Fruit fly (Drosophila melanogaster) whole organism, embryonic: ENCODE results near the gene Gnmt.

Source experiments
- Asciz ChIP-seq: fragments of 200-800 bp; sonication (Bioruptor generic); optimal IDR thresholded peaks from 2 replicates; lab custom pipeline; 2017; ENCODE audit warnings: missing biosample characterization, mild to moderate bottlenecking, missing genetic modification characterization, missing genetic modification reagents
- CG11085 ChIP-seq: fragments of 200-800 bp; sonication (Bioruptor generic); IDR thresholded peaks from 2 replicates; pipeline ENCODE4 v1.3.6; 2022; ENCODE audit warnings: missing biosample characterization, missing genetic modification characterization
- CG12071 ChIP-seq: fragments of 200-800 bp; sonication (Bioruptor generic); optimal IDR thresholded peaks from 3 replicates; lab custom pipeline; 2018; ENCODE audit warnings: missing biosample characterization, mild to moderate bottlenecking, missing genetic modification characterization
- CG12769 ChIP-seq: fragments of 200-800 bp; sonication (Bioruptor generic); optimal IDR thresholded peaks from 2 replicates; lab custom pipeline; 2019; ENCODE audit warnings: missing biosample characterization, mild to moderate bottlenecking, missing genetic modification characterization, moderate library complexity
- CG1529 ChIP-seq: fragments of 200-800 bp; sonication (Bioruptor generic); optimal IDR thresholded peaks from 3 replicates; lab custom pipeline; 2018; ENCODE audit warnings: missing biosample characterization, missing genetic modification characterization
- CG15696 ChIP-seq: fragments of 200-800 bp; sonication (Bioruptor generic); optimal IDR thresholded peaks from 2 replicates; lab custom pipeline; 2019; ENCODE audit warnings: missing biosample characterization, mild to moderate bottlenecking, missing genetic modification characterization, moderate library complexity
- CG16779 ChIP-seq: fragments of 200-800 bp; sonication (Bioruptor generic); IDR thresholded peaks from 2 replicates; pipeline ENCODE4 v1.3.6; 2022; ENCODE audit warnings: missing biosample characterization, missing genetic modification characterization
- CG16815 ChIP-seq: fragments of 200-800 bp; sonication (Bioruptor generic); optimal IDR thresholded peaks from 3 replicates; lab custom pipeline; 2017; ENCODE audit warnings: missing biosample characterization, mild to moderate bottlenecking, missing genetic modification characterization
- CG17328 ChIP-seq: fragments of 200-800 bp; sonication (Bioruptor generic); IDR thresholded peaks from 2 replicates; pipeline ENCODE4 v1.3.6; 2022; ENCODE audit warnings: missing biosample characterization, missing genetic modification characterization
- CG17802 ChIP-seq: fragments of 200-800 bp; sonication (Bioruptor generic); optimal IDR thresholded peaks from 2 replicates; lab custom pipeline; 2018; ENCODE audit warnings: missing biosample characterization, mild to moderate bottlenecking, missing genetic modification characterization, moderate library complexity
- CG2889 ChIP-seq: fragments of 200-800 bp; sonication (Bioruptor generic); IDR thresholded peaks from 3 replicates; pipeline ENCODE4 v1.3.6; 2022; ENCODE audit warnings: missing biosample characterization, missing genetic modification characterization
- CG31224 ChIP-seq: fragments of 200-800 bp; sonication (Bioruptor generic); IDR thresholded peaks from 2 replicates; pipeline ENCODE4 v1.3.6; 2022; ENCODE audit warnings: missing biosample characterization, missing genetic modification characterization
- CG33557 ChIP-seq: fragments of 200-800 bp; sonication (Bioruptor generic); optimal IDR thresholded peaks from 2 replicates; lab custom pipeline; 2019; ENCODE audit warnings: missing biosample characterization, mild to moderate bottlenecking, missing genetic modification characterization, moderate library complexity
- CG6813 ChIP-seq: fragments of 200-800 bp; sonication (Bioruptor generic); optimal IDR thresholded peaks from 2 replicates; lab custom pipeline; 2017; ENCODE audit warnings: missing biosample characterization, missing genetic modification characterization, mild to moderate bottlenecking, moderate library complexity, missing genetic modification reagents
- CG7271 ChIP-seq: fragments of 200-800 bp; sonication (Bioruptor generic); optimal IDR thresholded peaks from 2 replicates; lab custom pipeline; 2018; ENCODE audit warnings: missing biosample characterization, mild to moderate bottlenecking, missing genetic modification characterization, moderate library complexity
- CG8359 ChIP-seq: fragments of 200-800 bp; sonication (Bioruptor generic); optimal IDR thresholded peaks from 2 replicates; lab custom pipeline; 2017; ENCODE audit warnings: missing biosample characterization, mild to moderate bottlenecking, missing genetic modification characterization, borderline replicate concordance
- CG8944 ChIP-seq: fragments of 200-800 bp; sonication (Bioruptor generic); optimal IDR thresholded peaks from 3 replicates; lab custom pipeline; 2016; ENCODE audit warnings: missing biosample characterization, missing genetic modification characterization
- D ChIP-seq, 2 experiments: fragments of 200-800 bp in 1 of 2; fragments of >200 bp in 1 of 2; sonication (Bioruptor generic) in 1 of 2; optimal IDR thresholded peaks; 2 replicates in 1 of 2; 3 replicates in 1 of 2; lab custom pipeline; 2017; ENCODE audit warnings: mild to moderate bottlenecking in 1 of 2, missing biosample characterization in 1 of 2, missing genetic modification characterization in 1 of 2, missing genetic modification reagents in 1 of 2
- Eip74EF ChIP-seq, 2 experiments: fragments of 200-800 bp in 1 of 2; fragments of >200 bp in 1 of 2; sonication (Bioruptor generic) in 1 of 2; optimal IDR thresholded peaks; 2 replicates each; lab custom pipeline; 2017 to 2019; ENCODE audit warnings: missing biosample characterization in 2 of 2, missing genetic modification characterization in 2 of 2, mild to moderate bottlenecking in 1 of 2, moderate library complexity in 1 of 2
- GATAe ChIP-seq: fragments of 200-800 bp; sonication (Bioruptor generic); conservative IDR thresholded peaks from 2 replicates; pipeline ENCODE4 v1.3.6; 2022; ENCODE audit warnings: missing biosample characterization, missing genetic modification characterization
- HLH3B ChIP-seq: fragments of 200-800 bp; sonication (Bioruptor generic); IDR thresholded peaks from 2 replicates; pipeline ENCODE4 v1.3.6; 2022; ENCODE audit warnings: missing biosample characterization, missing genetic modification characterization
- HLHmδ ChIP-seq: fragments of 200-800 bp; sonication (Bioruptor generic); optimal IDR thresholded peaks from 2 replicates; lab custom pipeline; 2018; ENCODE audit warnings: missing biosample characterization, mild to moderate bottlenecking, missing genetic modification characterization, moderate library complexity
- HmgZ ChIP-seq: fragments of 200-800 bp; sonication (Bioruptor generic); optimal IDR thresholded peaks from 2 replicates; lab custom pipeline; 2018; ENCODE audit warnings: missing biosample characterization, mild to moderate bottlenecking, missing genetic modification characterization
- Hr78 ChIP-seq, 2 experiments: fragments of 200-800 bp in 1 of 2; fragments of >200 bp in 1 of 2; sonication (Bioruptor generic) in 1 of 2; optimal IDR thresholded peaks; 2 replicates each; lab custom pipeline; 2017 to 2019; ENCODE audit warnings: missing biosample characterization in 2 of 2, missing genetic modification characterization in 2 of 2, mild to moderate bottlenecking in 1 of 2, moderate library complexity in 1 of 2
- Kr ChIP-seq: fragments of 200-800 bp; sonication (Bioruptor generic); optimal IDR thresholded peaks from 2 replicates; lab custom pipeline; 2017; ENCODE audit warnings: missing biosample characterization, mild to moderate bottlenecking, missing genetic modification characterization
- MTF-1 ChIP-seq: fragments of 200-800 bp; sonication (Bioruptor generic); optimal IDR thresholded peaks from 2 replicates; lab custom pipeline; 2018; ENCODE audit warnings: missing biosample characterization, mild to moderate bottlenecking, missing genetic modification characterization, borderline replicate concordance
- Med ChIP-seq: fragments of 200-800 bp; sonication (Bioruptor generic); peaks from one replicate; lab custom pipeline; 2016; ENCODE audit warnings: missing biosample characterization, missing genetic modification characterization, mild to moderate bottlenecking, inconsistent platforms, moderate library complexity
- NfI ChIP-seq: fragments of 200-800 bp; sonication (Bioruptor generic); optimal IDR thresholded peaks from 3 replicates; lab custom pipeline; 2018; ENCODE audit warnings: missing biosample characterization, mild to moderate bottlenecking, missing genetic modification characterization, moderate library complexity
- Oli ChIP-seq: fragments of 200-800 bp; sonication (Bioruptor generic); optimal IDR thresholded peaks from 2 replicates; lab custom pipeline; 2018; ENCODE audit warnings: missing biosample characterization, mild to moderate bottlenecking, missing genetic modification characterization, moderate library complexity
- Side ChIP-seq: fragments of 200-800 bp; sonication (Bioruptor generic); optimal IDR thresholded peaks from 2 replicates; lab custom pipeline; 2016; ENCODE audit warnings: missing biosample characterization, missing genetic modification characterization
- Sin3A ChIP-seq: fragments of >200 bp; optimal IDR thresholded peaks from 2 replicates; lab custom pipeline; 2018
- Xrp1 ChIP-seq: fragments of 200-800 bp; sonication (Bioruptor generic); IDR thresholded peaks from 2 replicates; pipeline ENCODE4 v1.3.6; 2022; ENCODE audit warnings: missing biosample characterization, missing genetic modification characterization
- bbx ChIP-seq: fragments of 200-800 bp; sonication (Bioruptor generic); IDR thresholded peaks from 2 replicates; pipeline ENCODE4 v1.3.6; 2022; ENCODE audit warnings: missing biosample characterization, missing genetic modification characterization; ENCODE audit not compliant: partially characterized antibody
- dmrt11E ChIP-seq: fragments of 200-800 bp; sonication (Bioruptor generic); optimal IDR thresholded peaks from 3 replicates; lab custom pipeline; 2018; ENCODE audit warnings: missing biosample characterization, mild to moderate bottlenecking, missing genetic modification characterization, moderate library complexity
- exex ChIP-seq: fragments of 200-800 bp; sonication (Bioruptor generic); optimal IDR thresholded peaks from 4 replicates; lab custom pipeline; 2018; ENCODE audit warnings: missing biosample characterization, mild to moderate bottlenecking, missing genetic modification characterization, moderate library complexity
- fd64A ChIP-seq: fragments of 200-800 bp; sonication (Bioruptor generic); optimal IDR thresholded peaks from 3 replicates; lab custom pipeline; 2018; ENCODE audit warnings: missing biosample characterization, mild to moderate bottlenecking, missing genetic modification characterization
- ftz-f1 ChIP-seq: fragments of 200-800 bp; sonication (Bioruptor generic); optimal IDR thresholded peaks from 2 replicates; lab custom pipeline; 2016; ENCODE audit warnings: missing biosample characterization, missing genetic modification characterization
- gem ChIP-seq: fragments of 200-800 bp; sonication (Bioruptor generic); optimal IDR thresholded peaks from 2 replicates; lab custom pipeline; 2019; ENCODE audit warnings: missing biosample characterization, mild to moderate bottlenecking, missing genetic modification characterization, moderate library complexity
- hb ChIP-seq: fragments of 200-800 bp; sonication (Bioruptor generic); IDR thresholded peaks from 3 replicates; pipeline ENCODE4 v1.3.6; 2022; ENCODE audit warnings: missing biosample characterization, missing genetic modification characterization; ENCODE audit not compliant: partially characterized antibody
- hth ChIP-seq: fragments of >200 bp; optimal IDR thresholded peaks from 2 replicates; lab custom pipeline; 2017; ENCODE audit warnings: inconsistent platforms
- pan ChIP-seq, 4 experiments: fragments of >200 bp in 3 of 4; fragments of 200-800 bp in 1 of 4; sonication (Bioruptor generic) in 1 of 4; optimal IDR thresholded peaks in 3 of 4; IDR thresholded peaks in 1 of 4; 2 replicates each; pipeline versions ENCODE4 v1.3.6 to Lab custom; 2017 to 2022; ENCODE audit warnings: missing biosample characterization in 2 of 4, missing genetic modification characterization in 2 of 4, mixed read lengths in 1 of 4
- pho ChIP-seq: fragments of 200-800 bp; sonication (Bioruptor generic); optimal IDR thresholded peaks from 2 replicates; lab custom pipeline; 2016; ENCODE audit warnings: missing biosample characterization, missing genetic modification characterization
- seq ChIP-seq: fragments of 200-800 bp; sonication (Bioruptor generic); IDR thresholded peaks from 2 replicates; pipeline ENCODE4 v1.3.6; 2022; ENCODE audit warnings: missing biosample characterization, missing genetic modification characterization
- sob ChIP-seq: fragments of 200-800 bp; sonication (Bioruptor generic); IDR thresholded peaks from 2 replicates; pipeline ENCODE4 v1.3.6; 2022; ENCODE audit warnings: missing biosample characterization, missing genetic modification characterization
- tio ChIP-seq: fragments of 200-800 bp; sonication (Bioruptor generic); optimal IDR thresholded peaks from 2 replicates; lab custom pipeline; 2017; ENCODE audit warnings: missing biosample characterization, missing genetic modification characterization, inconsistent platforms
- tup ChIP-seq: fragments of 200-800 bp; sonication (Bioruptor generic); optimal IDR thresholded peaks from 2 replicates; lab custom pipeline; 2016; ENCODE audit warnings: missing biosample characterization, mild to moderate bottlenecking, missing genetic modification characterization, moderate library complexity
- vfl ChIP-seq: fragments of 200-800 bp; sonication (Bioruptor generic); optimal IDR thresholded peaks from 2 replicates; lab custom pipeline; 2016; ENCODE audit warnings: missing biosample characterization, missing genetic modification characterization
- wek ChIP-seq: fragments of 200-800 bp; sonication (Bioruptor generic); optimal IDR thresholded peaks from 3 replicates; lab custom pipeline; 2018; ENCODE audit warnings: missing biosample characterization, mild to moderate bottlenecking, missing genetic modification characterization, moderate library complexity

Gnmt gene

DNA sequence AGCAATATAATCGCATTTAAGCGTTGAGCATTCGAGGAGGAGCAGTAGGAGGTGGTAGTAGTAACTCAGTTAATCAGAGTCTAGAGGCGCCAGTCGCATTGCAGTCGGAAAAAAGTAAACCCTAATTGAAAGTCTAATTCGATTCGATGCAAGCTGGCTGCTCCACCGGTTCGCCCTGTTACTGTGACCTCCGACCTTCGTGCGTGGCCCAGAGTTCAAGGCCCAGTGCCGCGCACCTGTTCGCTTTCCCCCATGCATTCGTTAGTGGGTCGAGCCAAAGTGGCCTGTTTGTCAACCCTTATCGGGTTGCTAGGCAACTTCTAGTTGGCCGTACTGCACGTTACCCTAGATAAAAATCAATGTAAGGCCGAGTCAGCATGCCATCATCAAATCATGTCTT lies 26.0 kb downstream of the Gnmt start:
- TF ChIP-seq HLH3B (GFP tag; lab: Robert Waterston, UW) (no peak), CG16815 (GFP tag; lab: Kevin White, UChicago) (no peak), ftz-f1 (GFP tag; lab: Kevin White, UChicago) (peak; percentile 42), CG8944 (GFP tag; lab: Kevin White, UChicago) (no peak), vfl (no peak), gem (tag; lab: Kevin White, UChicago) (no peak), pho (GFP tag; lab: Kevin White, UChicago) (no peak), Side (GFP tag; lab: Kevin White, UChicago) (no peak), CG11085 (GFP tag; lab: Robert Waterston, UW) (no peak), Oli (tag; lab: Kevin White, UChicago) (no peak), Hr78 (GFP tag; optimal IDR thresholded peaks at IDR 0.05; lab: Kevin White, UChicago) (peak in 1 of 2 experiments; percentile 99), tio (GFP tag; lab: Kevin White, UChicago) (no peak), tup (GFP tag; lab: Kevin White, UChicago) (no peak), hb (GFP tag; lab: Robert Waterston, UW) (no peak), CG31224 (no peak), CG16779 (0 out of 2 replicates have a peak, but pooled peaks have one; percentile 32), hth (no peak), CG12769 (tag; lab: Kevin White, UChicago) (no peak)

dm6 chr3R:12701257-12701656 lies 26.8 kb downstream of the Gnmt start:
- TF ChIP-seq dmrt11E (peak; percentile 27), GATAe (GFP tag; lab: Robert Waterston, UW) (no peak), CG6813 (peak; percentile 35), seq (GFP tag; lab: Robert Waterston, UW) (0 out of 2 replicates have a peak, but pooled peaks have one; percentile 17), CG12071 (GFP tag; lab: Kevin White, UChicago) (peak; percentile 4), CG17328 (GFP tag; lab: Robert Waterston, UW) (peak; percentile 16; the same call in 1 of the 2 replicates), NfI (GFP tag; lab: Kevin White, UChicago) (no peak), Sin3A (lab: Kevin White, UChicago) (no peak), sob (GFP tag; lab: Robert Waterston, UW) (no peak), Asciz (GFP tag; lab: Kevin White, UChicago) (peak; percentile 39), CG15696 (tag; lab: Kevin White, UChicago) (peak; percentile 36), bbx (GFP tag; lab: Robert Waterston, UW) (no peak), exex (peak; percentile 11), MTF-1 (GFP tag; lab: Kevin White, UChicago) (peak; percentile 46), HmgZ (tag; lab: Kevin White, UChicago) (no peak), Kr (GFP tag; lab: Kevin White, UChicago) (peak; percentile 15), CG7271 (no peak), D (optimal IDR thresholded peaks at IDR 0.05; lab: Kevin White, UChicago) (no peak), D (GFP tag; optimal IDR thresholded peaks at IDR 0.05; lab: Kevin White, UChicago) (peak; percentile 22), CG1529 (GFP tag; lab: Kevin White, UChicago) (peak; percentile 35), Xrp1 (GFP tag; lab: Robert Waterston, UW) (peak; percentile 46), HLHmδ (GFP tag; lab: Kevin White, UChicago) (peak; percentile 9), CG17802 (no peak), fd64A (peak; percentile 69), wek (peak; percentile 43), Med (GFP tag; lab: Kevin White, UChicago) (peak; percentile 35), pan (optimal IDR thresholded peaks at IDR 0.05; lab: Kevin White, UChicago) (no peak), pan (GFP tag; optimal IDR thresholded peaks at IDR 0.05 in 1 of 2, IDR thresholded peaks at IDR 0.05 in 1 of 2) (no peak), CG8359 (GFP tag; lab: Kevin White, UChicago) (peak; percentile 6), CG33557 (GFP tag; lab: Kevin White, UChicago) (peak; percentile 49), Eip74EF (GFP tag; optimal IDR thresholded peaks at IDR 0.05; lab: Kevin White, UChicago) (peak in 1 of 2 experiments; percentile 15), CG2889 (no peak)
